Fruit fly (Drosophila melanogaster): Measurements from ENCODE around the gene hdm.
A peak's percentile ranks its signal among the peaks of the same experiment; 100 is the strongest.

The hdm gene

DNA sequence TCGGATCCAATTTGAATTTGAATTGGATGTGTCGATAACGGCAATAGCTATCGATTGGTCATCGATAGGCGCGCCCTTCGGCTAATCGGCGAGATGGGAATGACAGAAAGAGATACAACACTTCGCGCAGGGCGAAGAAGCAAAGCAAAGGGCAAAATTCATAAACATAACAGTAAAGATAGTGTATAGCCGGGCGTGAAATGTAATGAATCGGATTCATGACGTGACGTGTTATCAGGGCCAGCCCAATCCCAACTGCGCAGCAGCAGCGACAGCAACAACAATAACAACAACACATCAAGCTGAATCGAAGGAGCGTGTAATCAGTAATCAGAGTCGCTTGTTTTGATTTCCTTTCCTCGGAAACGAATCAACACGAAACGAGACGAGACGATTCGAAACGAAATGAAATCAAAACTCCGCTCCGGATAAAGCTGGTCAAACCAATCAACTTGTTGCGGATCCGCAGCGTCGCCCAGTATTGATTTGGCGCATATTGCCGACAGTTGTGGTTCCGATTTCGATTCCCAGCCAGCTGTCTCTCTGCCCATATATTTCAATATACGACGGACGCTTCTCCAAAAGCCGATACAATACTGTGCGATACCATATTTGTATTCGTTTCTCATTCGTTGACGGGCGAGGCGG lies 7.8 kb downstream of the hdm start, which contains the start of gene snz (continued):
- TF ChIP-seq CG17328 (GFP tag; IDR thresholded peaks at IDR 0.05) (no peak), Doc3 (GFP tag; IDR thresholded peaks at IDR 0.05; ENCODE audit: partially characterized antibody) (peak; percentile 57; the same call in 1 of the 3 replicates), dysf (GFP tag; IDR thresholded peaks at IDR 0.05) (no peak), cg (GFP tag; optimal IDR thresholded peaks at IDR 0.05) (peak; percentile 8), fd64A (GFP tag; optimal IDR thresholded peaks at IDR 0.05) (no peak), CG1024 (GFP tag; IDR thresholded peaks at IDR 0.05) (no peak), GATAe (GFP tag; conservative IDR thresholded peaks at IDR 0.05) (peak; percentile 54; the same call in 1 of the 2 replicates), Eip74EF (GFP tag; optimal IDR thresholded peaks at IDR 0.05) (no peak), CG4360 (GFP tag; IDR thresholded peaks at IDR 0.05) (peak; percentile 77), CG18011 (GFP tag; optimal IDR thresholded peaks at IDR 0.05) (no peak), CG12299 (tag; optimal IDR thresholded peaks at IDR 0.05) (no peak), CG15696 (tag; optimal IDR thresholded peaks at IDR 0.05) (no peak), bsh (GFP tag; optimal IDR thresholded peaks at IDR 0.05) (no peak), CG8478 (optimal IDR thresholded peaks at IDR 0.05) (no peak), Atf3 (GFP tag; optimal IDR thresholded peaks at IDR 0.05) (no peak), ci (GFP tag; IDR thresholded peaks at IDR 0.05) (0 out of 3 replicates have a peak, but pooled peaks have one; percentile 26), CG31365 (tag; optimal IDR thresholded peaks at IDR 0.05) (no peak), CG12155 (GFP tag; optimal IDR thresholded peaks at IDR 0.05) (peak; percentile 70), ftz-f1 (GFP tag; optimal IDR thresholded peaks at IDR 0.05) (no peak), CG9609 (GFP tag; optimal IDR thresholded peaks at IDR 0.05) (no peak), CG10565 (GFP tag; optimal IDR thresholded peaks at IDR 0.05) (no peak), CG7372 (GFP tag; IDR thresholded peaks at IDR 0.05) (no peak), kni (GFP tag; optimal IDR thresholded peaks at IDR 0.05) (no peak), CG31441 (GFP tag; IDR thresholded peaks at IDR 0.05) (no peak), CG10321 (GFP tag; IDR thresholded peaks at IDR 0.05) (no peak; the same call in 1 of the 2 replicates), Nf-YC (tag; optimal IDR thresholded peaks at IDR 0.05) (peak; percentile 50), chinmo (GFP tag; IDR thresholded peaks at IDR 0.05; ENCODE audit: partially characterized antibody) (peak; percentile 81; the same call in 3 of the 4 replicates), pho (GFP tag; optimal IDR thresholded peaks at IDR 0.05) (no peak), Ssrp (tag; optimal IDR thresholded peaks at IDR 0.05) (no peak), Hmr (GFP tag; optimal IDR thresholded peaks at IDR 0.05) (no peak), disco-r (GFP tag; optimal IDR thresholded peaks at IDR 0.05) (no peak), CG16813 (GFP tag; IDR thresholded peaks at IDR 0.05; ENCODE audit: partially characterized antibody) (peak; percentile 71), chif (GFP tag; optimal IDR thresholded peaks at IDR 0.05) (no peak), salm (tag; optimal IDR thresholded peaks at IDR 0.05) (no peak), danr (GFP tag; IDR thresholded peaks at IDR 0.05) (no peak), pum (GFP tag; optimal IDR thresholded peaks at IDR 0.05) (no peak), psq (GFP tag; optimal IDR thresholded peaks at IDR 0.05) (no peak), CG17802 (tag; optimal IDR thresholded peaks at IDR 0.05) (no peak), Atf-2 (GFP tag; optimal IDR thresholded peaks at IDR 0.05) (no peak), CG7556 (GFP tag; optimal IDR thresholded peaks at IDR 0.05) (no peak), CG7745 (tag; optimal IDR thresholded peaks at IDR 0.05) (no peak), sob (GFP tag; IDR thresholded peaks at IDR 0.05) (no peak), bbx (GFP tag; IDR thresholded peaks at IDR 0.05; ENCODE audit: partially characterized antibody) (peak; percentile 86), jumu (GFP tag; optimal IDR thresholded peaks at IDR 0.05) (no peak), pita (GFP tag; optimal IDR thresholded peaks at IDR 0.05) (no peak), onecut (GFP tag; IDR thresholded peaks at IDR 0.05) (peak; percentile 85), lola (GFP tag; optimal IDR thresholded peaks at IDR 0.05) (no peak), jigr1 (GFP tag; IDR thresholded peaks at IDR 0.05) (no peak), sug (tag; optimal IDR thresholded peaks at IDR 0.05) (peak; percentile 77), Hr3 (GFP tag; optimal IDR thresholded peaks at IDR 0.05) (no peak)
